Fruit fly (Drosophila melanogaster) whole organism, embryonic: Measurements from ENCODE around the gene ss.
A peak's percentile ranks its signal among the peaks of the same experiment; 100 is the strongest.

Experiments
- Blimp-1 ChIP-seq: fragments of 200-800 bp; sonication (Bioruptor generic); optimal IDR thresholded peaks from 3 replicates; lab custom pipeline; 2018; ENCODE audit warnings: missing biosample characterization, missing genetic modification characterization, mild to moderate bottlenecking, moderate library complexity, missing genetic modification reagents
- CG10543 ChIP-seq: fragments of 200-800 bp; sonication (Bioruptor generic); optimal IDR thresholded peaks from 3 replicates; lab custom pipeline; 2017; ENCODE audit warnings: missing biosample characterization, mild to moderate bottlenecking, missing genetic modification characterization, moderate library complexity
- CG10959 ChIP-seq: fragments of 200-800 bp; sonication (Bioruptor generic); IDR thresholded peaks from 2 replicates; pipeline ENCODE4 v1.3.6; 2022; ENCODE audit warnings: missing biosample characterization, missing genetic modification characterization
- CG11085 ChIP-seq: fragments of 200-800 bp; sonication (Bioruptor generic); IDR thresholded peaks from 2 replicates; pipeline ENCODE4 v1.3.6; 2022; ENCODE audit warnings: missing biosample characterization, missing genetic modification characterization
- CG12391 ChIP-seq: fragments of 200-800 bp; sonication (Bioruptor generic); optimal IDR thresholded peaks from 3 replicates; lab custom pipeline; 2018; ENCODE audit warnings: missing biosample characterization, mild to moderate bottlenecking, missing genetic modification characterization, moderate library complexity
- CG14050 ChIP-seq: fragments of 200-800 bp; sonication (Bioruptor generic); IDR thresholded peaks from 3 replicates; pipeline ENCODE4 v1.3.6; 2022; ENCODE audit warnings: missing biosample characterization, missing genetic modification characterization
- CG15269 ChIP-seq: fragments of 200-800 bp; sonication (Bioruptor generic); optimal IDR thresholded peaks from 2 replicates; lab custom pipeline; 2018; ENCODE audit warnings: missing biosample characterization, mild to moderate bottlenecking, missing genetic modification characterization, moderate library complexity
- CG30020 ChIP-seq: fragments of 200-800 bp; optimal IDR thresholded peaks from 2 replicates; lab custom pipeline; 2019; ENCODE audit warnings: missing biosample characterization, mild to moderate bottlenecking, missing genetic modification characterization, moderate library complexity
- CG32532 ChIP-seq: fragments of 200-800 bp; sonication (Bioruptor generic); IDR thresholded peaks from 2 replicates; pipeline ENCODE4 v1.3.6; 2022; ENCODE audit warnings: missing biosample characterization, missing genetic modification characterization
- CG4424 ChIP-seq: fragments of 200-800 bp; sonication (Bioruptor generic); optimal IDR thresholded peaks from 3 replicates; lab custom pipeline; 2016; ENCODE audit warnings: missing biosample characterization, missing genetic modification characterization
- CG4730 ChIP-seq: fragments of 200-800 bp; sonication (Bioruptor generic); IDR thresholded peaks from 2 replicates; pipeline ENCODE4 v1.3.6; 2022; ENCODE audit warnings: missing biosample characterization, missing genetic modification characterization
- CG6791 ChIP-seq: fragments of 200-800 bp; sonication (Bioruptor generic); IDR thresholded peaks from 3 replicates; pipeline ENCODE4 v1.3.6; 2022; ENCODE audit warnings: missing biosample characterization, missing genetic modification characterization; ENCODE audit not compliant: partially characterized antibody
- CG8089 ChIP-seq: fragments of 200-800 bp; sonication (Bioruptor generic); optimal IDR thresholded peaks from 3 replicates; lab custom pipeline; 2016; ENCODE audit warnings: missing biosample characterization, missing genetic modification characterization
- CG8359 ChIP-seq: fragments of 200-800 bp; sonication (Bioruptor generic); optimal IDR thresholded peaks from 2 replicates; lab custom pipeline; 2017; ENCODE audit warnings: missing biosample characterization, mild to moderate bottlenecking, missing genetic modification characterization, borderline replicate concordance
- CG8388 ChIP-seq: fragments of 200-800 bp; sonication (Bioruptor generic); optimal IDR thresholded peaks from 2 replicates; lab custom pipeline; 2019; ENCODE audit warnings: missing biosample characterization, mild to moderate bottlenecking, missing genetic modification characterization, moderate library complexity
- CG9215 ChIP-seq: fragments of 200-800 bp; sonication (Bioruptor generic); IDR thresholded peaks from 2 replicates; pipeline ENCODE4 v1.3.6; 2022; ENCODE audit warnings: missing biosample characterization, missing genetic modification characterization
- CTCF ChIP-seq: fragments of 200-800 bp; sonication (Bioruptor generic); optimal IDR thresholded peaks from 2 replicates; lab custom pipeline; 2017; ENCODE audit warnings: missing biosample characterization, mild to moderate bottlenecking, missing genetic modification characterization, moderate library complexity
- D ChIP-seq, 2 experiments: fragments of 200-800 bp in 1 of 2; fragments of >200 bp in 1 of 2; sonication (Bioruptor generic) in 1 of 2; optimal IDR thresholded peaks; 2 replicates in 1 of 2; 3 replicates in 1 of 2; lab custom pipeline; 2017; ENCODE audit warnings: mild to moderate bottlenecking in 1 of 2, missing biosample characterization in 1 of 2, missing genetic modification characterization in 1 of 2, missing genetic modification reagents in 1 of 2
- Dip3 ChIP-seq: fragments of 200-800 bp; sonication (Bioruptor generic); optimal IDR thresholded peaks from 3 replicates; lab custom pipeline; 2016; ENCODE audit warnings: missing biosample characterization, missing genetic modification characterization
- Fer1 ChIP-seq: fragments of 200-800 bp; sonication (Bioruptor generic); optimal IDR thresholded peaks from 2 replicates; lab custom pipeline; 2017; ENCODE audit warnings: missing biosample characterization, mild to moderate bottlenecking, missing genetic modification characterization
- Fer3 ChIP-seq: fragments of 200-800 bp; sonication (Bioruptor generic); optimal IDR thresholded peaks from 2 replicates; lab custom pipeline; 2018; ENCODE audit warnings: missing biosample characterization, mild to moderate bottlenecking, missing genetic modification characterization, moderate library complexity
- Gsc ChIP-seq: fragments of 200-800 bp; sonication (Bioruptor generic); IDR thresholded peaks from 2 replicates; pipeline ENCODE4 v1.3.6; 2022; ENCODE audit warnings: missing biosample characterization, missing genetic modification characterization
- Hey ChIP-seq: fragments of 200-800 bp; sonication (Bioruptor generic); optimal IDR thresholded peaks from 3 replicates; lab custom pipeline; 2018; ENCODE audit warnings: missing biosample characterization, mild to moderate bottlenecking, missing genetic modification characterization
- Hr3 ChIP-seq: fragments of 200-800 bp; sonication (Bioruptor generic); optimal IDR thresholded peaks from 3 replicates; lab custom pipeline; 2016; ENCODE audit warnings: missing biosample characterization, missing genetic modification characterization
- Hr39 ChIP-seq: fragments of >200 bp; optimal IDR thresholded peaks from 2 replicates; lab custom pipeline; 2017
- Hr51 ChIP-seq, 2 experiments: fragments of 200-800 bp; sonication (Bioruptor generic); optimal IDR thresholded peaks; 2 replicates in 1 of 2; 3 replicates in 1 of 2; lab custom pipeline; 2016 to 2018; ENCODE audit warnings: missing biosample characterization in 2 of 2, missing genetic modification characterization in 2 of 2, mild to moderate bottlenecking in 1 of 2, moderate library complexity in 1 of 2
- Hsf ChIP-seq: fragments of 200-800 bp; sonication (Bioruptor generic); optimal IDR thresholded peaks from 3 replicates; lab custom pipeline; 2016; ENCODE audit warnings: missing biosample characterization, missing genetic modification characterization
- MESR4 ChIP-seq: fragments of 200-800 bp; sonication (Bioruptor generic); optimal IDR thresholded peaks from 2 replicates; lab custom pipeline; 2018; ENCODE audit warnings: missing biosample characterization, mild to moderate bottlenecking, missing genetic modification characterization, moderate library complexity
- Mad ChIP-seq: fragments of 200-800 bp; sonication (Bioruptor generic); optimal IDR thresholded peaks from 2 replicates; lab custom pipeline; 2016; ENCODE audit warnings: missing biosample characterization, missing genetic modification characterization
- Max ChIP-seq: fragments of 200-800 bp; sonication (Bioruptor generic); optimal IDR thresholded peaks from 2 replicates; lab custom pipeline; 2016; ENCODE audit warnings: missing biosample characterization, mild to moderate bottlenecking, missing genetic modification characterization
- Oli ChIP-seq: fragments of 200-800 bp; sonication (Bioruptor generic); optimal IDR thresholded peaks from 2 replicates; lab custom pipeline; 2018; ENCODE audit warnings: missing biosample characterization, mild to moderate bottlenecking, missing genetic modification characterization, moderate library complexity
- Poxn ChIP-seq: fragments of 200-800 bp; sonication (Bioruptor generic); IDR thresholded peaks from 2 replicates; pipeline ENCODE4 v1.3.6; 2022; ENCODE audit warnings: missing biosample characterization, missing genetic modification characterization
- Trl ChIP-seq, 3 experiments: fragments of >200 bp in 2 of 3; fragments of 200-800 bp in 1 of 3; sonication (Bioruptor generic) in 1 of 3; optimal IDR thresholded peaks; 2 replicates in 1 of 3; 3 replicates in 2 of 3; lab custom pipeline; 2016 to 2017; ENCODE audit warnings: missing biosample characterization in 1 of 3, missing genetic modification characterization in 1 of 3
- ac ChIP-seq: fragments of 200-800 bp; sonication (Bioruptor generic); optimal IDR thresholded peaks from 3 replicates; lab custom pipeline; 2017; ENCODE audit warnings: missing biosample characterization, mild to moderate bottlenecking, missing genetic modification characterization
- aop ChIP-seq: fragments of 200-800 bp; sonication (Bioruptor generic); IDR thresholded peaks from 2 replicates; pipeline ENCODE4 v1.3.6; 2022; ENCODE audit warnings: missing biosample characterization, missing genetic modification characterization
- bbx ChIP-seq: fragments of 200-800 bp; sonication (Bioruptor generic); IDR thresholded peaks from 2 replicates; pipeline ENCODE4 v1.3.6; 2022; ENCODE audit warnings: missing biosample characterization, missing genetic modification characterization; ENCODE audit not compliant: partially characterized antibody
- bsh ChIP-seq, 2 experiments: fragments of 200-800 bp; sonication (Bioruptor generic); optimal IDR thresholded peaks; 2 replicates each; lab custom pipeline; 2017 to 2018; ENCODE audit warnings: mild to moderate bottlenecking in 2 of 2, missing biosample characterization in 2 of 2, missing genetic modification characterization in 2 of 2, moderate library complexity in 1 of 2
- dimm ChIP-seq: fragments of 200-800 bp; sonication (Bioruptor generic); IDR thresholded peaks from 2 replicates; pipeline ENCODE4 v1.3.6; 2022; ENCODE audit warnings: missing biosample characterization, missing genetic modification characterization
- gce ChIP-seq: fragments of 200-800 bp; sonication (Bioruptor generic); IDR thresholded peaks from 3 replicates; pipeline ENCODE4 v1.3.6; 2022; ENCODE audit warnings: missing biosample characterization, missing genetic modification characterization
- gsb ChIP-seq: fragments of 200-800 bp; sonication (Bioruptor generic); IDR thresholded peaks from 2 replicates; pipeline ENCODE4 v1.3.6; 2022; ENCODE audit warnings: missing biosample characterization, missing genetic modification characterization
- hth ChIP-seq: fragments of >200 bp; optimal IDR thresholded peaks from 2 replicates; lab custom pipeline; 2017; ENCODE audit warnings: inconsistent platforms
- kay ChIP-seq: fragments of 200-800 bp; sonication (Bioruptor generic); optimal IDR thresholded peaks from 2 replicates; lab custom pipeline; 2016; ENCODE audit warnings: missing biosample characterization, missing genetic modification characterization
- mirr ChIP-seq: fragments of 200-800 bp; sonication (Bioruptor generic); optimal IDR thresholded peaks from 3 replicates; lab custom pipeline; 2018; ENCODE audit warnings: missing biosample characterization, mild to moderate bottlenecking, missing genetic modification characterization
- onecut ChIP-seq: fragments of 200-800 bp; sonication (Bioruptor generic); IDR thresholded peaks from 2 replicates; pipeline ENCODE4 v1.3.6; 2022; ENCODE audit warnings: missing biosample characterization, missing genetic modification characterization
- rib ChIP-seq: fragments of 200-800 bp; sonication (Bioruptor generic); IDR thresholded peaks from 2 replicates; pipeline ENCODE4 v1.3.6; 2022; ENCODE audit warnings: missing biosample characterization, missing genetic modification characterization
- row ChIP-seq: fragments of 200-800 bp; sonication (Bioruptor generic); IDR thresholded peaks from 3 replicates; pipeline ENCODE4 v1.3.6; 2022; ENCODE audit warnings: missing biosample characterization, missing genetic modification characterization
- sima ChIP-seq: fragments of 200-800 bp; sonication (Bioruptor generic); optimal IDR thresholded peaks from 2 replicates; lab custom pipeline; 2016; ENCODE audit warnings: missing biosample characterization, missing genetic modification characterization
- tap ChIP-seq: fragments of 200-800 bp; optimal IDR thresholded peaks from 3 replicates; lab custom pipeline; 2019; ENCODE audit warnings: missing biosample characterization, mild to moderate bottlenecking, missing genetic modification characterization, moderate library complexity
- tll ChIP-seq, 2 experiments: fragments of 200-800 bp in 1 of 2; fragments of >200 bp in 1 of 2; sonication (Bioruptor generic) in 1 of 2; optimal IDR thresholded peaks; 2 replicates each; lab custom pipeline; 2017 to 2019; ENCODE audit warnings: missing biosample characterization in 2 of 2, missing genetic modification characterization in 2 of 2, mild to moderate bottlenecking in 1 of 2, moderate library complexity in 1 of 2

Gene ss

DNA sequence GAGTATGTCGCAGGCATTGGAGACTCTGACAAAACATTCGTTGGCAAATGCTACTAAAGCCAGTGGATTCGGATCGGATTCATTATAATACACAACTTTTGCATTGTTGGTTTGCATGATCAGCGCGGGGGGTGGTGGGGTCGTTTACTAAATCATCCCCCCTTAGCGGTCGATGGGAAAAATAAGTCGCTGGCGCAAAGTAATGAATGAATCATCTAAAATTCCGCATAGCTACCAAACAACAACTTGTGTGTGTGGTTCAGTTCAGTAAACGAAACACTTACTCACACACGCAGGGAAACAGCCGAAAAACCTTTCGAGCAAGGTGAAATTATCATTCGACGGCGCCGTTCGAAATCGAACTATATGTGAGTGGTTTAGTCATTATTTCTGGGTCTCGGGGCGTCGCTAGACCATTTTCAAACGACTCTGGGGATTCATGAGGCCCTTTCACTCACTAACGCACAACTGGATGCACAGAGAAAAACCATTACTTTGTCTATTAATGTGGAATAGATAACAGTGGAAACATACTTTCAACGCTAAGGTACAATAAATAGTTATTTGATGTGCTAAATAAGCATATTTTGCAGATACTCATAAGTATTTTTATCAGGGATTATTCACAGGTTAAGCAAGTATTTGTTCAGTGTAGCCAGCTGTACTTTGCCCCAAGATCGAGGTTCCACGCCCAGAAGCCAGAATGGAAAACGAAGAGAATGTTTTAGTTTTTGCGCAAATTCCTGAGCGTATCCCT lies 45.1 kb upstream of the ss start (continued):
- TF ChIP-seq ac (GFP tag; lab: Kevin White, UChicago) = no peak
- peak; percentile 82 for TF ChIP-seq gce (GFP tag; lab: Robert Waterston, UW)
- TF ChIP-seq CG8388 (GFP tag; lab: Kevin White, UChicago) = peak; percentile 82
- peak; percentile 70 for TF ChIP-seq CG4730 (GFP tag; lab: Robert Waterston, UW)
- no peak for TF ChIP-seq kay (GFP tag; lab: Kevin White, UChicago)
- no peak for TF ChIP-seq CG6791 (GFP tag; lab: Robert Waterston, UW)
- TF ChIP-seq Gsc (GFP tag; lab: Robert Waterston, UW) = peak; percentile 73
- peak; percentile 70 for TF ChIP-seq Dip3
- peak; percentile 79 for TF ChIP-seq CG32532 (GFP tag; lab: Robert Waterston, UW)
- no peak for TF ChIP-seq bbx (GFP tag; lab: Robert Waterston, UW)
- TF ChIP-seq CG15269 (tag; lab: Kevin White, UChicago) = peak; percentile 56
- peak; percentile 33 for TF ChIP-seq CG30020 (tag; lab: Kevin White, UChicago)
- peak; percentile 75 for TF ChIP-seq dimm (GFP tag; lab: Robert Waterston, UW)
- no peak for TF ChIP-seq D (optimal IDR thresholded peaks at IDR 0.05; lab: Kevin White, UChicago)
- no peak for TF ChIP-seq D (GFP tag; optimal IDR thresholded peaks at IDR 0.05; lab: Kevin White, UChicago)
- TF ChIP-seq CG11085 (GFP tag; lab: Robert Waterston, UW) = peak; percentile 65
- TF ChIP-seq CG4424 = no peak
- TF ChIP-seq rib (GFP tag; lab: Robert Waterston, UW) = peak; percentile 27; the same call in 1 of the 2 replicates
- peak; percentile 50 for TF ChIP-seq row (GFP tag; lab: Robert Waterston, UW)
- no peak for TF ChIP-seq hth
- peak; percentile 75 for TF ChIP-seq Fer3 (tag; lab: Kevin White, UChicago)
- TF ChIP-seq Hey = no peak
- TF ChIP-seq tap = peak; percentile 79
- peak; percentile 19 for TF ChIP-seq onecut (GFP tag; lab: Robert Waterston, UW)
- TF ChIP-seq CG14050 = 0 out of 3 replicates have a peak, but pooled peaks have one; percentile 12
- peak; percentile 61 for TF ChIP-seq Oli (tag; lab: Kevin White, UChicago)
- TF ChIP-seq CG8089 (GFP tag; lab: Kevin White, UChicago) = peak; percentile 30
- TF ChIP-seq CG12391 = peak; percentile 64
- TF ChIP-seq CG9215 (GFP tag; lab: Robert Waterston, UW) = no peak; the same call in 1 of the 2 replicates
- TF ChIP-seq CG8359 = peak; percentile 48
- TF ChIP-seq bsh (GFP tag; optimal IDR thresholded peaks at IDR 0.05; lab: Kevin White, UChicago) = peak; percentile 91 to 96
- peak in 1 of 2 experiments; percentile 73 for TF ChIP-seq Hr51 (GFP tag; optimal IDR thresholded peaks at IDR 0.05; lab: Kevin White, UChicago)
- peak; percentile 74 for TF ChIP-seq CG10959 (GFP tag; lab: Robert Waterston, UW)
- TF ChIP-seq Poxn (GFP tag; lab: Robert Waterston, UW) = peak; percentile 8; the same call in 1 of the 2 replicates
- no peak for TF ChIP-seq tll (GFP tag; optimal IDR thresholded peaks at IDR 0.05; lab: Kevin White, UChicago)
- TF ChIP-seq gsb (GFP tag; lab: Robert Waterston, UW) = peak; percentile 56
- peak; percentile 67 for TF ChIP-seq Fer1 (GFP tag; lab: Kevin White, UChicago)
- no peak for TF ChIP-seq sima
- TF ChIP-seq CTCF (GFP tag; lab: Kevin White, UChicago) = peak; percentile 13
- no peak for TF ChIP-seq MESR4
- peak; percentile 34 for TF ChIP-seq Hr3 (GFP tag; lab: Kevin White, UChicago)
- no peak for TF ChIP-seq Max (GFP tag; lab: Kevin White, UChicago)
- peak; percentile 75 for TF ChIP-seq Blimp-1 (GFP tag; lab: Kevin White, UChicago)
- TF ChIP-seq CG10543 (GFP tag; lab: Kevin White, UChicago) = no peak
- TF ChIP-seq aop (GFP tag; lab: Robert Waterston, UW) = 0 out of 2 replicates have a peak, but pooled peaks have one; percentile 5
- TF ChIP-seq Hsf (GFP tag; lab: Kevin White, UChicago) = peak; percentile 49
- TF ChIP-seq mirr (GFP tag; lab: Kevin White, UChicago) = peak; percentile 20
- TF ChIP-seq Trl (optimal IDR thresholded peaks at IDR 0.05; lab: Kevin White, UChicago) = no peak
- peak; percentile 34 for TF ChIP-seq Trl (GFP tag; optimal IDR thresholded peaks at IDR 0.05; lab: Kevin White, UChicago)
- TF ChIP-seq Mad (GFP tag; lab: Kevin White, UChicago) = peak; percentile 68
- TF ChIP-seq Hr39 = no peak
